Worm (Caenorhabditis elegans): ENCODE measurements around the gene B0222.1.

DNA sequence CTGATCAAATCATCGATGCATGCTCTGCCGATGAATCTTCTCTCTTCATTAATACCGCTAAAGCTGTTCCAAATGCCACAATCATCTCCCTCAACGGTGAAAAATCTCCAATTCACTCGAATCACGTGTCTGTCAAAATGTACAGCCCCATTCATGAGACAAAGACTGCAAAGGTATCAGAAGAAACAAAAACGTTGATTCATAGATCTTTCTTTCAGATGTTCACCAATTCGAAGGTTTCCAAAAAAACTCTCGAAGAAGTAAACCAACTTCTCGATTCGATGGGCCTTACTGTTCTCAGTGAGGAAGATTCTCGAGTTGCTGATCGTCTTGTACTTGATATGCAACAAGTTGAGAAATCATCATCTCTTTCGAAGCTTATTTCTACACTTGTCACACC is 37.4 kb upstream of the B0222.1 start:
- TF ChIP-seq nfya-1 (tag; optimal IDR thresholded peaks at IDR 0.05; ENCODE audit: insufficient read depth) (no peak), fos-1 (tag; optimal IDR thresholded peaks at IDR 0.05) (no peak), snpc-4 (tag; optimal IDR thresholded peaks at IDR 0.05) (no peak), nhr-237 (tag; optimal IDR thresholded peaks at IDR 0.05) (no peak), nhr-25 (tag; optimal IDR thresholded peaks at IDR 0.05) (no peak), ztf-4 (tag; optimal IDR thresholded peaks at IDR 0.05) (no peak), daf-12 (tag; optimal IDR thresholded peaks at IDR 0.05) (no peak), nhr-76 (tag; optimal IDR thresholded peaks at IDR 0.05) (no peak), fkh-10 (GFP tag; optimal IDR thresholded peaks at IDR 0.05) (no peak), elt-3 (tag; optimal IDR thresholded peaks at IDR 0.05) (no peak), nhr-77 (tag; optimal IDR thresholded peaks at IDR 0.05) (no peak)

Data from whole organism, L3 larva.